Worm (Caenorhabditis elegans) whole organism, L4 larva: ENCODE results near the gene F31F6.2.

ENCODE experiments used
- F10B5.3 ChIP-seq: sonication (generic microtip); optimal IDR thresholded peaks from 2 replicates; lab custom pipeline; 2016; ENCODE audit warnings: mild to moderate bottlenecking, missing genetic modification characterization, missing compliant biosample characterization
- Y48G9A.11 ChIP-seq: fragments of 200-800 bp; sonication (Bioruptor generic); IDR thresholded peaks from 2 replicates; pipeline ENCODE4 v1.3.6; 2022; ENCODE audit warnings: missing genetic modification reagents, missing genetic modification characterization, missing compliant biosample characterization
- Y5F2A.4 ChIP-seq: fragments of 200-800 bp; sonication (Bioruptor generic); optimal IDR thresholded peaks from 2 replicates; lab custom pipeline; 2018; ENCODE audit warnings: mild to moderate bottlenecking, missing genetic modification characterization, missing compliant biosample characterization
- Y75B8A.6 ChIP-seq: fragments of 200-800 bp; sonication (Bioruptor generic); IDR thresholded peaks from 2 replicates; pipeline ENCODE4 v1.3.6; 2022; ENCODE audit warnings: missing genetic modification reagents, missing genetic modification characterization, missing compliant biosample characterization
- ZK546.5 ChIP-seq, 2 experiments: sonication (generic microtip); optimal IDR thresholded peaks; 2 replicates each; lab custom pipeline; 2017; ENCODE audit warnings: missing biosample characterization in 2 of 2, missing genetic modification characterization in 2 of 2
- aha-1 ChIP-seq: fragments of 150-350 bp; peaks from one replicate; lab custom pipeline; 2014; ENCODE audit warnings: missing biosample characterization, missing genetic modification characterization
- arid-1 ChIP-seq: fragments of 200-800 bp; sonication (Bioruptor generic); conservative IDR thresholded peaks from 2 replicates; pipeline ENCODE4 v1.3.6; 2022; ENCODE audit warnings: missing genetic modification reagents, missing genetic modification characterization, missing compliant biosample characterization
- ceh-20 ChIP-seq: fragments of 200-800 bp; sonication (Bioruptor generic); IDR thresholded peaks from 2 replicates; pipeline ENCODE4 v1.3.6; 2022; ENCODE audit warnings: missing genetic modification reagents, missing genetic modification characterization, missing compliant biosample characterization
- ceh-32 ChIP-seq: sonication (generic microtip); optimal IDR thresholded peaks from 2 replicates; lab custom pipeline; 2016; ENCODE audit warnings: mild to moderate bottlenecking, missing genetic modification characterization, missing compliant biosample characterization; ENCODE audit not compliant: poor library complexity
- ceh-82 ChIP-seq: sonication (generic microtip); optimal IDR thresholded peaks from 2 replicates; lab custom pipeline; 2017; ENCODE audit warnings: missing biosample characterization, missing genetic modification characterization
- ctbp-1 ChIP-seq: fragments of 200-800 bp; sonication (Bioruptor generic); IDR thresholded peaks from 2 replicates; pipeline ENCODE4 v1.3.6; 2022; ENCODE audit warnings: missing genetic modification reagents, missing genetic modification characterization, missing compliant biosample characterization
- daf-12 ChIP-seq: fragments of 150-350 bp; optimal IDR thresholded peaks from 2 replicates; lab custom pipeline; 2014; ENCODE audit warnings: missing biosample characterization, missing genetic modification reagents, missing genetic modification characterization
- daf-8 ChIP-seq: fragments of 200-800 bp; sonication (Bioruptor generic); IDR thresholded peaks from 2 replicates; pipeline ENCODE4 v1.3.6; 2022; ENCODE audit warnings: missing genetic modification characterization, missing compliant biosample characterization
- dmd-8 ChIP-seq: fragments of 200-800 bp; sonication (Bioruptor generic); IDR thresholded peaks from 2 replicates; pipeline ENCODE4 v1.3.6; 2022; ENCODE audit warnings: missing genetic modification characterization, missing compliant biosample characterization
- dmd-9 ChIP-seq: fragments of 200-800 bp; sonication (Bioruptor generic); IDR thresholded peaks from 2 replicates; pipeline ENCODE4 v1.3.6; 2022; ENCODE audit warnings: missing genetic modification reagents, missing genetic modification characterization, missing compliant biosample characterization
- dve-1 ChIP-seq: sonication (generic microtip); optimal IDR thresholded peaks from 2 replicates; lab custom pipeline; 2017; ENCODE audit warnings: antibody characterized with exemption, mild to moderate bottlenecking, missing genetic modification characterization, missing compliant biosample characterization; ENCODE audit not compliant: insufficient read depth
- egl-43 ChIP-seq: fragments of 200-800 bp; sonication (Bioruptor generic); IDR thresholded peaks from 2 replicates; pipeline ENCODE4 v1.3.6; 2022; ENCODE audit warnings: missing genetic modification reagents, missing genetic modification characterization, missing compliant biosample characterization
- fos-1 ChIP-seq: fragments of 150-350 bp; optimal IDR thresholded peaks from 2 replicates; lab custom pipeline; 2014; ENCODE audit warnings: missing biosample characterization, missing genetic modification characterization
- hif-1 ChIP-seq, 2 experiments: sonication (generic microtip); optimal IDR thresholded peaks; 2 replicates each; lab custom pipeline; 2016 to 2017; ENCODE audit warnings: missing compliant biosample characterization in 2 of 2, missing genetic modification characterization in 2 of 2, missing genetic modification reagents in 2 of 2, missing genotype in 2 of 2, mild to moderate bottlenecking in 1 of 2
- jun-1 ChIP-seq: fragments of 150-350 bp; optimal IDR thresholded peaks from 2 replicates; lab custom pipeline; 2014; ENCODE audit warnings: missing biosample characterization, missing genetic modification reagents, missing genetic modification characterization
- lin-13 ChIP-seq: fragments of 150-350 bp; optimal IDR thresholded peaks from 2 replicates; lab custom pipeline; 2014; ENCODE audit warnings: missing biosample characterization, missing genetic modification reagents, missing genetic modification characterization
- lin-29 ChIP-seq: fragments of 200-800 bp; sonication (Bioruptor generic); IDR thresholded peaks from 2 replicates; pipeline ENCODE4 v1.3.6; 2022; ENCODE audit warnings: missing genetic modification reagents, missing genetic modification characterization, missing compliant biosample characterization
- lin-39 ChIP-seq: fragments of 150-350 bp; optimal IDR thresholded peaks from 2 replicates; lab custom pipeline; 2014; ENCODE audit warnings: missing biosample characterization, missing genetic modification reagents, missing genetic modification characterization
- lsy-2 ChIP-seq, 2 experiments: fragments of 150-350 bp in 1 of 2; sonication (generic microtip) in 1 of 2; optimal IDR thresholded peaks; 2 replicates each; lab custom pipeline; 2014 to 2017; ENCODE audit warnings: missing biosample characterization in 2 of 2, missing genetic modification characterization in 2 of 2
- madf-5 ChIP-seq, 2 experiments: fragments of 200-800 bp; sonication (Bioruptor generic); IDR thresholded peaks; 2 replicates each; pipeline ENCODE4 v1.3.6; 2022; ENCODE audit warnings: missing compliant biosample characterization in 2 of 2, missing genetic modification characterization in 2 of 2
- mdl-1 ChIP-seq, 2 experiments: fragments of 150-350 bp in 1 of 2; sonication (generic microtip) in 1 of 2; optimal IDR thresholded peaks; 2 replicates each; lab custom pipeline; 2014 to 2017; ENCODE audit warnings: missing biosample characterization in 2 of 2, missing genetic modification characterization in 2 of 2
- mdt-29 ChIP-seq: fragments of 200-800 bp; sonication (Bioruptor generic); IDR thresholded peaks from 2 replicates; pipeline ENCODE4 v1.3.6; 2022; ENCODE audit warnings: missing genetic modification reagents, missing genetic modification characterization, missing compliant biosample characterization
- mep-1 ChIP-seq: fragments of 150-350 bp; sonication (generic microtip); optimal IDR thresholded peaks from 3 replicates; lab custom pipeline; 2014; ENCODE audit warnings: missing biosample characterization, missing genetic modification characterization
- mxl-3 ChIP-seq: fragments of 200-800 bp; sonication (Bioruptor generic); optimal IDR thresholded peaks from 2 replicates; lab custom pipeline; 2018; ENCODE audit warnings: mild to moderate bottlenecking, missing genetic modification characterization, missing compliant biosample characterization
- nhr-10 ChIP-seq: fragments of 150-350 bp; optimal IDR thresholded peaks from 2 replicates; lab custom pipeline; 2014; ENCODE audit warnings: missing biosample characterization, missing genetic modification characterization
- nhr-102 ChIP-seq: sonication (generic microtip); optimal IDR thresholded peaks from 2 replicates; lab custom pipeline; 2016; ENCODE audit warnings: mild to moderate bottlenecking, missing genetic modification characterization, moderate library complexity, missing compliant biosample characterization
- nhr-11 ChIP-seq: fragments of 150-350 bp; optimal IDR thresholded peaks from 2 replicates; lab custom pipeline; 2014; ENCODE audit warnings: missing biosample characterization, missing genetic modification characterization
- nhr-237 ChIP-seq: sonication (generic microtip); optimal IDR thresholded peaks from 2 replicates; lab custom pipeline; 2017; ENCODE audit warnings: missing biosample characterization, missing genetic modification characterization
- nhr-41 ChIP-seq: fragments of 200-800 bp; sonication (Bioruptor generic); IDR thresholded peaks from 2 replicates; pipeline ENCODE4 v1.3.6; 2022; ENCODE audit warnings: missing genetic modification reagents, missing genetic modification characterization, missing compliant biosample characterization
- nhr-6 ChIP-seq: fragments of 150-350 bp; optimal IDR thresholded peaks from 2 replicates; lab custom pipeline; 2014; ENCODE audit warnings: missing biosample characterization, missing genetic modification characterization
- nhr-77 ChIP-seq: fragments of 150-350 bp; optimal IDR thresholded peaks from 2 replicates; lab custom pipeline; 2014; ENCODE audit warnings: missing biosample characterization, missing genetic modification characterization
- pqm-1 ChIP-seq: sonication (generic microtip); optimal IDR thresholded peaks from 2 replicates; lab custom pipeline; 2017; ENCODE audit warnings: missing biosample characterization, missing genetic modification characterization
- rbr-2 ChIP-seq: sonication (generic microtip); optimal IDR thresholded peaks from 2 replicates; lab custom pipeline; 2016; ENCODE audit warnings: missing genotype, missing genetic modification characterization, missing compliant biosample characterization
- sdz-12 ChIP-seq: fragments of 200-800 bp; sonication (Bioruptor generic); optimal IDR thresholded peaks from 2 replicates; lab custom pipeline; 2018; ENCODE audit warnings: mild to moderate bottlenecking, missing genetic modification characterization, missing compliant biosample characterization
- skn-1 ChIP-seq: fragments of 150-350 bp; optimal IDR thresholded peaks from 2 replicates; lab custom pipeline; 2014; ENCODE audit warnings: missing biosample characterization, missing genetic modification characterization
- spr-3 ChIP-seq: fragments of 200-800 bp; sonication (Bioruptor generic); optimal IDR thresholded peaks from 2 replicates; lab custom pipeline; 2018; ENCODE audit warnings: mild to moderate bottlenecking, missing genetic modification characterization, missing compliant biosample characterization
- tra-1 ChIP-seq: fragments of 200-800 bp; sonication (Bioruptor generic); IDR thresholded peaks from 2 replicates; pipeline ENCODE4 v1.3.6; 2022; ENCODE audit warnings: missing genetic modification reagents, missing genetic modification characterization, missing compliant biosample characterization
- unc-130 ChIP-seq: sonication (generic microtip); optimal IDR thresholded peaks from 2 replicates; lab custom pipeline; 2016; ENCODE audit warnings: missing genetic modification reagents, missing genetic modification characterization, missing compliant biosample characterization
- unc-62 ChIP-seq, 3 experiments: fragments of 150-350 bp in 1 of 3; sonication (generic microtip); optimal IDR thresholded peaks in 2 of 3; peaks in 1 of 3; 1 replicate in 1 of 3; 2 replicates in 2 of 3; lab custom pipeline; 2014 to 2017; ENCODE audit warnings: missing biosample characterization in 3 of 3, missing genetic modification characterization in 3 of 3, missing genetic modification reagents in 3 of 3, missing genotype in 1 of 3
- zag-1 ChIP-seq: fragments of 150-350 bp; optimal IDR thresholded peaks from 2 replicates; lab custom pipeline; 2014; ENCODE audit warnings: missing biosample characterization, missing genetic modification characterization
- ztf-7 ChIP-seq: fragments of 150-350 bp; optimal IDR thresholded peaks from 2 replicates; lab custom pipeline; 2014; ENCODE audit warnings: missing biosample characterization, missing genetic modification characterization

F31F6.2 gene

ce11 chrX:14831531-14831930 lies 40.1 kb downstream of the F31F6.2 start, which contains the start of gene dpf-2:
TSS of gene dpf-2 (plus strand) at chrX:14831831.
- no peak for TF ChIP-seq spr-3 (GFP tag; lab: Kevin White, UChicago)
- no peak for TF ChIP-seq mep-1 (tag; lab: Kevin White, UChicago)
- no peak for TF ChIP-seq nhr-102
- TF ChIP-seq aha-1 (tag; lab: Kevin White, UChicago) = peak; percentile 10
- no peak for TF ChIP-seq daf-12 (tag; lab: Kevin White, UChicago)
- TF ChIP-seq fos-1 (tag; lab: Kevin White, UChicago) = no peak
- TF ChIP-seq nhr-41 (GFP tag; lab: Robert Waterston, UW) = no peak
- no peak for TF ChIP-seq unc-130 (GFP tag; lab: Kevin White, UChicago)
- TF ChIP-seq, all 104 proteins: peak for 1

- no peak for TF ChIP-seq skn-1 (tag; lab: Kevin White, UChicago)
- peak; percentile 96 for TF ChIP-seq aha-1 (tag; lab: Kevin White, UChicago)
- TF ChIP-seq mdt-29 (GFP tag; lab: Robert Waterston, UW) = no peak
- TF ChIP-seq ctbp-1 (GFP tag; lab: Robert Waterston, UW) = no peak
- peak in 1 of 2 experiments; percentile 4 for TF ChIP-seq unc-62 (GFP tag; optimal IDR thresholded peaks at IDR 0.05 in 1 of 2; lab: Kevin White, UChicago)
- no peak for TF ChIP-seq unc-62 (tag; optimal IDR thresholded peaks at IDR 0.05; lab: Kevin White, UChicago)
- TF ChIP-seq ceh-20 (GFP tag; lab: Robert Waterston, UW) = no peak
- no peak for TF ChIP-seq nhr-6
- TF ChIP-seq dmd-9 (GFP tag; lab: Robert Waterston, UW) = no peak
- no peak for TF ChIP-seq Y5F2A.4 (GFP tag; lab: Kevin White, UChicago)
- no peak for TF ChIP-seq F10B5.3 (tag; lab: Kevin White, UChicago)
These were observed 42.9 kb downstream of the F31F6.2 start for ce11 chrX:14828766-14829165.

ce11 chrX:14824490-14825050 lies 47.1 kb downstream of the F31F6.2 start, which contains the start of gene mbk-1:
TSS of gene mbk-1 (minus strand) at chrX:14824540.
- TF ChIP-seq nhr-11 (tag; lab: Kevin White, UChicago) (peak; percentile 58), egl-43 (GFP tag; lab: Robert Waterston, UW) (no peak), ztf-7 (tag; lab: Kevin White, UChicago) (peak; percentile 37), skn-1 (tag; lab: Kevin White, UChicago) (no peak), tra-1 (GFP tag; lab: Robert Waterston, UW) (0 out of 2 replicates have a peak, but pooled peaks have one; percentile 8), nhr-6 (peak; percentile 6), sdz-12 (GFP tag; lab: Kevin White, UChicago) (no peak), pqm-1 (tag; lab: Kevin White, UChicago) (peak; percentile 5), mdl-1 (tag; optimal IDR thresholded peaks at IDR 0.05; lab: Kevin White, UChicago) (peak; percentile 49 to 90), daf-8 (GFP tag; lab: Robert Waterston, UW) (no peak), ceh-82 (tag; lab: Kevin White, UChicago) (no peak), lsy-2 (tag; optimal IDR thresholded peaks at IDR 0.05; lab: Kevin White, UChicago) (peak in 1 of 2 experiments; percentile 76), Y75B8A.6 (GFP tag; lab: Robert Waterston, UW) (no peak), ceh-20 (GFP tag; lab: Robert Waterston, UW) (peak; percentile 70; the same call in 1 of the 2 replicates), zag-1 (tag; lab: Kevin White, UChicago) (no peak), lin-29 (GFP tag; lab: Robert Waterston, UW) (no peak), arid-1 (GFP tag; lab: Robert Waterston, UW) (peak; percentile 52; the same call in 1 of the 2 replicates), nhr-77 (peak; percentile 76), dve-1 (peak; percentile 85), nhr-41 (GFP tag; lab: Robert Waterston, UW) (no peak), Y48G9A.11 (GFP tag; lab: Robert Waterston, UW) (no peak), rbr-2 (tag; lab: Kevin White, UChicago) (peak; percentile 51), unc-130 (GFP tag; lab: Kevin White, UChicago) (no peak), dmd-8 (GFP tag; lab: Robert Waterston, UW) (no peak), fos-1 (tag; lab: Kevin White, UChicago) (no peak), hif-1 (tag; optimal IDR thresholded peaks at IDR 0.05; lab: Kevin White, UChicago) (peak in 1 of 2 experiments; percentile 27), nhr-10 (no peak), mxl-3 (GFP tag; lab: Kevin White, UChicago) (peak; percentile 75), lin-13 (GFP tag; lab: Kevin White, UChicago) (peak; percentile 17), madf-5 (GFP tag; IDR thresholded peaks at IDR 0.05; lab: Robert Waterston, UW) (no peak), lin-39 (tag; lab: Kevin White, UChicago) (no peak), ceh-32 (no peak), jun-1 (tag; lab: Kevin White, UChicago) (no peak), ZK546.5 (tag; optimal IDR thresholded peaks at IDR 0.05; lab: Kevin White, UChicago) (no peak), nhr-237 (tag; lab: Kevin White, UChicago) (no peak)
